Worm (Caenorhabditis elegans): ENCODE data around the gene F28A10.7.
A peak's percentile ranks its signal among the peaks of the same experiment; 100 is the strongest.

F28A10.7 gene

DNA sequence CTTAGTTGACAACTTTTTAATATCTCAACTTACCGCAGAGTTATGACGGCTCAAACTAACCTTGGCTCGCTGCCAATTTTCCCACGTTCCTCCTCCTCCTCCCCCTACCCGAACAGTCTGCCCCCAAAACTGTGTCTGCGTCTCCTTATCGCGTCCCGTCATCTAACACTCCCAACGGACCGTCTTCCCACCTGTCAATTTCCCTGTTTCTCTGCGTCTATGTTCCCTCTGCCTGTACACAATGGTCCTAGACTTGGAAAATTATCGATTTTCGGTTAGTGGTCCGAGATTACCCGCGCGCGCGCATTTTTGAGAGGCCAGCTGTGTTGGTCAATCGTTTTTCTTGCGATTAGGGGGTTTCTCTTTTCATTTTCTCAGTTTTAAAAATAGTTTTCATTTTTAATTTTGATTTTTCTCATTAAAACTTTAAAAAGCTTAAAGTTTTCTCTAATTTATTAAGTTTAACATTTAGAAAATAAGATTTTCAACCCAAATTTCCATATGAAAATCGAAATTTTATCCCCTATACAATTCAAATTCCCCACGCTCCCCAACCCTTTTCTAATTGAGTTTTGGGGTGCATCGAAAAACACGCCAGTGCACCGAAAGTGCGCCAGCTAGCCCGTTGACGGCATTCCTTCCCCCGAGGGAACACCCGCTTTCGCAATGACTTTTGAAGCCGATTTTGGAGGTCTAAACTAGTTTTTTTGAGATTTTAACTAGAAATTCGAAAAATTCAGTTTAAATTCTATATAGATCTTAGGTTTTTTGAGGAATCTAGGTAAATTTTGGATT, 27.7 kb upstream of the F28A10.7 start, which contains the start of gene alg-2:
TSS of gene alg-2 (plus strand) at position 220 of the 795 bp plus-strand sequence.
- TF ChIP-seq gmeb-1 (tag; optimal IDR thresholded peaks at IDR 0.05) (peak; percentile 31), C34F6.9 (tag; optimal IDR thresholded peaks at IDR 0.05) (peak; percentile 52), lsy-2 (tag; optimal IDR thresholded peaks at IDR 0.05) (peak in 1 of 2 experiments; percentile 67), unc-62 (GFP tag; optimal IDR thresholded peaks at IDR 0.05) (no peak), lin-13 (GFP tag; optimal IDR thresholded peaks at IDR 0.05) (peak; percentile 31), zag-1 (tag; optimal IDR thresholded peaks at IDR 0.05) (peak; percentile 31), sma-9 (GFP tag; optimal IDR thresholded peaks at IDR 0.05) (peak; percentile 6), sma-9 (tag; optimal IDR thresholded peaks at IDR 0.05) (no peak), fos-1 (tag; optimal IDR thresholded peaks at IDR 0.05) (peak; percentile 29), nhr-6 (tag; optimal IDR thresholded peaks at IDR 0.05) (no peak), mab-5 (tag; optimal IDR thresholded peaks at IDR 0.05) (peak; percentile 36), nhr-129 (tag; optimal IDR thresholded peaks at IDR 0.05) (peak; percentile 23), unc-55 (GFP tag; optimal IDR thresholded peaks at IDR 0.05) (peak; percentile 67), nhr-12 (tag; optimal IDR thresholded peaks at IDR 0.05) (no peak), F13H6.1 (tag; optimal IDR thresholded peaks at IDR 0.05) (peak; percentile 26), crh-2 (tag; optimal IDR thresholded peaks at IDR 0.05) (peak; percentile 44), sem-4 (tag; optimal IDR thresholded peaks at IDR 0.05) (peak; percentile 15), ama-1 (optimal IDR thresholded peaks at IDR 0.05) (no peak)

DNA sequence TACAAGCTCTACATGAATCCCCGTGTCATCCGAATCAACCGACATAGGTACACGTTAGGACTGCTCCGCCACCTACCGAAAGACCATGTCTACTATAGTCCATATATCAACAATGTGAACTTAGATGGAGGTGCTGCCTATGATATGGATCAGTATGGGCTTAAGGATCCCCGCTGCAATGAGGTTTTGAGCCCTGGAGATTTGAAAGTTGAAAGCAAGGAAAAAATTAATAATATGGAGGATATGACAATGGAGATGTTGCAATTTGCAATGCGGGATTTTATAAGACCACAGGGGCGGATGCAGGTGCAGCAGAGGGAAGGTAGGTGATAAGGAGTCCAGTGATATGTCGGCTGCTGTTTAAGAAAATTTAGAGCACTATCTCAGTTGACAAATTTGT, 23.8 kb upstream of the F28A10.7 start:
- TF ChIP-seq lin-11 (tag; optimal IDR thresholded peaks at IDR 0.05) (no peak), elt-1 (tag; optimal IDR thresholded peaks at IDR 0.05) (no peak), nhr-10 (tag; optimal IDR thresholded peaks at IDR 0.05) (no peak), mdl-1 (tag; optimal IDR thresholded peaks at IDR 0.05) (no peak), egl-27 (tag; optimal IDR thresholded peaks at IDR 0.05) (no peak), blmp-1 (tag; optimal IDR thresholded peaks at IDR 0.05; ENCODE audit: insufficient read depth) (no peak), nhr-21 (tag; optimal IDR thresholded peaks at IDR 0.05) (no peak), alr-1 (tag; optimal IDR thresholded peaks at IDR 0.05) (no peak), ceh-16 (tag; optimal IDR thresholded peaks at IDR 0.05) (no peak), unc-62 (GFP tag; optimal IDR thresholded peaks at IDR 0.05) (no peak), skn-1 (tag; optimal IDR thresholded peaks at IDR 0.05) (no peak), F13H6.1 (tag; optimal IDR thresholded peaks at IDR 0.05) (no peak), ztf-11 (tag; optimal IDR thresholded peaks at IDR 0.05) (no peak), ztf-4 (tag; optimal IDR thresholded peaks at IDR 0.05) (no peak), nhr-12 (tag; optimal IDR thresholded peaks at IDR 0.05) (no peak), gmeb-1 (tag; optimal IDR thresholded peaks at IDR 0.05) (no peak), nhr-77 (tag; optimal IDR thresholded peaks at IDR 0.05) (no peak), ceh-82 (tag; optimal IDR thresholded peaks at IDR 0.05) (no peak), unc-55 (GFP tag; optimal IDR thresholded peaks at IDR 0.05) (no peak), nhr-237 (tag; optimal IDR thresholded peaks at IDR 0.05) (no peak)

DNA sequence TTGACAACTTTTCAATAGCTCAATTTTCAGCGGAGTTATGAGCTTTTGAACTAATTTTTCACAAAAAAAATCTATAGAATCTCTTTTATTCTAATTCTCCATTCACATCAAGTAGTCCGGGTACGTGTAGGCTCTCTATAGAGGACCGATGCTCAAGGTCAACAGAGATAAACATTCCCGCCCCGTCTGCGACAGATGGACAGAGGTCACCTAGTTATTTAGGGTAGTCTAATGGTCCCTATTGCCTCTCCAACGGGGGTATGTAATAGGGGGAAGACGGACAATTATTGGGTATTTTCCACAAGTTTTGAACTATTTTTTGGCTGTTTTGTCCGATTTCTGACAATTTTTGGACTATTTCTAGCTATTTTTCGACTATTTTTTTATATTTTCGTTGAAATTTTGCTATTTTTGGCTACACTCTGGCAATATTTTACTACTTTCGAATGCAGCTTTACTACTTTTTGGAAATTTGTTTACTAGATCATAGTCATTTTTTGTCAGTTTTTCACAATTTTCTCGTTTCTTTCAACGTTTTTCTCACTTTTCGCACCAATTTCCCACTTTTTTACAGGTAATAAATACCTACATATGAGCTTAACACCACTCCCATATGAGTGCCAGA, 22.8 kb upstream of the F28A10.7 start, which contains the start of gene fbxc-51:
TSS of gene fbxc-51 (plus strand) at position 575 of the 625 bp plus-strand sequence.
- TF ChIP-seq egl-27 (tag; optimal IDR thresholded peaks at IDR 0.05) = no peak
- no peak for TF ChIP-seq nhr-12 (tag; optimal IDR thresholded peaks at IDR 0.05)
- no peak for TF ChIP-seq unc-62 (GFP tag; optimal IDR thresholded peaks at IDR 0.05)
- TF ChIP-seq unc-39 (tag; optimal IDR thresholded peaks at IDR 0.05) = no peak
- no peak for TF ChIP-seq lin-11 (tag; optimal IDR thresholded peaks at IDR 0.05)
- TF ChIP-seq Y55F3AM.14 (GFP tag; optimal IDR thresholded peaks at IDR 0.05) = no peak
- no peak for TF ChIP-seq nhr-237 (tag; optimal IDR thresholded peaks at IDR 0.05)
- TF ChIP-seq C34F6.9 (tag; optimal IDR thresholded peaks at IDR 0.05) = no peak
- no peak for TF ChIP-seq nhr-6 (tag; optimal IDR thresholded peaks at IDR 0.05)
- TF ChIP-seq nhr-11 (tag; optimal IDR thresholded peaks at IDR 0.05) = no peak
- TF ChIP-seq unc-55 (GFP tag; optimal IDR thresholded peaks at IDR 0.05) = no peak
- no peak for TF ChIP-seq nhr-77 (tag; optimal IDR thresholded peaks at IDR 0.05)

DNA sequence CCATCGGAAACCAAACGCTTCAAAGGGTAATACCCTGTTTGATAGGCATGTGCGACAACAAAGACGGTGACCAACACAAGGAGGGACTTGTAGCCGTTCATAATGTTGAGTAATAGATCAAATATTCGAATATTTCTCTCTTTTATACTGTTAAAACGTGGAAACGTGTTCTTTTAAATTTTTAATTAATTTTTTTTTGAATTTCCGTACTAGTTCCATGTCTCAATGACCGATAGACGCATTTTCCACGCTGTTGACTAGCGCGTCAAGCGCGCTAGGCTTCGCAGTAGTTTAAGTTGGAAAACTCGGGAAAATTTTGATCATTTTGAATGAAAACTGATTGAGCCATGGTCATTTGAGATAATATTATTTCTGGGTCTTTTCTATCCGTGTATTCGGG, 21.3 kb upstream of the F28A10.7 start, which contains the start of gene Y46B2A.3:
TSS of gene Y46B2A.3 (minus strand) at position 101 of the 400 bp plus-strand sequence.
- TF ChIP-seq nhr-237 (tag; optimal IDR thresholded peaks at IDR 0.05) (no peak), nhr-11 (tag; optimal IDR thresholded peaks at IDR 0.05) (no peak), crh-2 (tag; optimal IDR thresholded peaks at IDR 0.05) (no peak)
